Fruit fly (Drosophila melanogaster): ENCODE data around the gene CG9259.

The CG9259 gene

DNA sequence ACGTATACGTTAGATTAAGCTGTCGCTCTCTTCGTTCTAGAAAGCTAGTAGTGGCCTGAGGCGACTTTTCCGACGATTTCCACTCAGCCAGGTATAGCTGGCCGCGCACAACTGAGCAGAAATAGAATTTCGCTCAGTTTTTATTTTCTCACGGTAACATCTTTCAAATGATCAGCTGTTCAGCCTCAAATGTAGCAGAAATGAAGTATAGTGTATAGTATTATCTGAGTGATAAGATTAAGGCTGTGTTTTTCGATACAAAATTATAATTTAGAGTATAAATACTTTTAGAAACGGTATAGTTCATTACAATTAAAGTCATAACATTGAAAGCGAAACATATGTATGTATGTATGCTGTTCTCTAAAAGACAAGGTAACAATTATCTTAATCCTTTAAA, 2.8 kb upstream of the CG9259 start, which contains the start of gene CG33509:
CG33509 (minus strand) TSS at position 101 of the 400 bp plus-strand sequence.
- no peak for TF ChIP-seq CG1620 (GFP tag; optimal IDR thresholded peaks at IDR 0.05)
- no peak for TF ChIP-seq CG5204 (GFP tag; optimal IDR thresholded peaks at IDR 0.05)
- no peak for TF ChIP-seq CG7045 (GFP tag; optimal IDR thresholded peaks at IDR 0.05)
- TF ChIP-seq CG11617 (GFP tag; optimal IDR thresholded peaks at IDR 0.05): no peak
- TF ChIP-seq Clk (GFP tag; optimal IDR thresholded peaks at IDR 0.05): no peak
- no peak for TF ChIP-seq cnc (optimal IDR thresholded peaks at IDR 0.05)
- TF ChIP-seq tj (GFP tag; optimal IDR thresholded peaks at IDR 0.05): no peak
- no peak for TF ChIP-seq pad (GFP tag; optimal IDR thresholded peaks at IDR 0.05)
- TF ChIP-seq toe (GFP tag; optimal IDR thresholded peaks at IDR 0.05): no peak
- TF ChIP-seq cic (GFP tag; optimal IDR thresholded peaks at IDR 0.05): no peak
- TF ChIP-seq CG33017 (tag; optimal IDR thresholded peaks at IDR 0.05): no peak
- TF ChIP-seq Mnt (GFP tag; optimal IDR thresholded peaks at IDR 0.05): no peak
- no peak for TF ChIP-seq CG7101 (tag; optimal IDR thresholded peaks at IDR 0.05)
- TF ChIP-seq kay (GFP tag; ENCODE audit: borderline replicate concordance): no peak
- no peak for TF ChIP-seq CG14711 (tag; optimal IDR thresholded peaks at IDR 0.05)
- TF ChIP-seq Hr96 (GFP tag; optimal IDR thresholded peaks at IDR 0.05): no peak
- no peak for TF ChIP-seq Crg-1 (GFP tag; optimal IDR thresholded peaks at IDR 0.05)

DNA sequence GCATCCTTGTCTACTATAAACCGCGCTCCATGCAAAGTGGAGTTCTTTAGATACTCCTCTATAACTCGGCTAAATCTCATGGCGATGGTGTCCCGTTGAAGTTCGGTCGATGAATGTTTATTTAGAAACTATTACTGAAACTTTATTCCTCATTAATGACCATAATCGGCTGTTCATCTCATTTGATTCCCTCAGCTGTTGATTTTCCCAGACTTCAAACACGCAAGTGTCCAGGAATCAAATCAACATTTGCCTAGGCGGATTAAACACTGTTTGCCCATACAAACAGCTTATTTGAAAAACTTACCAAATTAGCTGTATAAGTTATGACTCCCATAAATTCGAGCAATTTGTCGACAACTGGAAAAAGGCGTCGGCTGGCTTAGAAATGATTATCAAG, 524 bp upstream of the CG9259 start, which contains the start of gene ppk13:
ppk13 (minus strand) TSS at position 101 of the 400 bp plus-strand sequence.
- TF ChIP-seq kay (GFP tag; ENCODE audit: borderline replicate concordance): peak; percentile 15
- no peak for TF ChIP-seq Clk (GFP tag; optimal IDR thresholded peaks at IDR 0.05)
- no peak for TF ChIP-seq toe (GFP tag; optimal IDR thresholded peaks at IDR 0.05)
- TF ChIP-seq CG12768 (GFP tag; optimal IDR thresholded peaks at IDR 0.05): no peak
- TF ChIP-seq CG33017 (tag; optimal IDR thresholded peaks at IDR 0.05): no peak

DNA sequence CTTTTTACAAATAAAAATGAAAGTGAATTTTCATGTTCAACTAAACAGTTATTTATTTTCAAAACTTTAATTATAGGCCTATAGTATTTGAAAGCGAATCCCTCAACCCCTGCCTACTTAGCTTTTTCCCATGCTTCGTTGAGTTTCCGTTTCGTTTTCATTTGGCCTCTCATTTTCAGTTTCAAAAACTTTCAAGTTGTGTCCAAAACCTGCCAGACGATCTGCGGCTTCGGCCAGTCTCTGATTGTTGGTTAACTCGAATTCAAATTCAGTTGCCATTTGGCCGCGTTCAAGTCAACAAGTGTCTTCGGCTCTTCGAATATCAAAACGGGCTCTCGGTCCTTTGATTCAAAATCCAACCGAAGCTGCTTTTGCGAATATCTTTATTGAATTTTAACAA, 1.8 kb downstream of the CG9259 start, which contains the start of gene CG14397:
CG14397 (plus strand) TSS at position 270 of the 400 bp plus-strand sequence.
- TF ChIP-seq kay (GFP tag; ENCODE audit: borderline replicate concordance): no peak
- TF ChIP-seq cic (GFP tag; optimal IDR thresholded peaks at IDR 0.05): no peak
- no peak for TF ChIP-seq pad (GFP tag; optimal IDR thresholded peaks at IDR 0.05)
- TF ChIP-seq Crg-1 (GFP tag; optimal IDR thresholded peaks at IDR 0.05): no peak
- TF ChIP-seq CG12768 (GFP tag; optimal IDR thresholded peaks at IDR 0.05): no peak
- no peak for TF ChIP-seq CG14711 (tag; optimal IDR thresholded peaks at IDR 0.05)
- TF ChIP-seq toe (GFP tag; optimal IDR thresholded peaks at IDR 0.05): no peak

DNA sequence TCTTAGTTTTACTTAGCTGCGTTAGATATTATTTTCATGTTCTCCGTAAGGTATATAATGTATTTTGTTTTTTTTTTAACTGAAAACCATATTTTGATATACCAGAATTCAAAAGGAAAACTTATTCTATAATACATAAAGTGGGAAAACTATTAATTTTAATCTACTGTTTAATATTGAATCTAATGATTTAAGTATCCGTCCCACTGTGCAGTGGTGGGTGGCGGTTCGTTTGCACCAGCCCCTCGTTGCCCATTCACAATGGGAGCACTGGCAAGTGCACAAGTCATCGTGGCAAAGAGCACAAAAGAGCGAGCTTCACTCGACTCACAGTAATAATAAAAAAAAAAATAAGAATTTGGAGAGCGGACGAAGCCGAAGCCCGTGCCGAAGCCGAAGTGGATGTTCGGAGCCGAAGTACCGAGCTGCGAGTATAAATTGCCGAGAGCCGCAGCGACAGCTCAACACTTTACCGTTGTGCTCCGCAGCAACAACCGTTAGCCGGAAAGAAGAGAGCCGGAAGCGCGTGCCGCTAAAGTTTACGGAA, 7.3 kb downstream of the CG9259 start, which contains the start of gene CG34136:
CG34136 (plus strand) TSS at position 475 of the 547 bp plus-strand sequence.
- TF ChIP-seq CG14711 (tag; optimal IDR thresholded peaks at IDR 0.05) (no peak), bab1 (GFP tag; optimal IDR thresholded peaks at IDR 0.05) (peak; percentile 5), CG11617 (GFP tag; optimal IDR thresholded peaks at IDR 0.05) (no peak), CG7101 (tag; optimal IDR thresholded peaks at IDR 0.05) (no peak), tj (GFP tag; optimal IDR thresholded peaks at IDR 0.05) (peak; percentile 4), CG1620 (GFP tag; optimal IDR thresholded peaks at IDR 0.05) (no peak), Mnt (GFP tag; optimal IDR thresholded peaks at IDR 0.05) (peak; percentile 35), CG7045 (GFP tag; optimal IDR thresholded peaks at IDR 0.05) (no peak), ovo (GFP tag; optimal IDR thresholded peaks at IDR 0.05) (peak; percentile 44), CG5204 (GFP tag; optimal IDR thresholded peaks at IDR 0.05) (peak; percentile 15), toe (GFP tag; optimal IDR thresholded peaks at IDR 0.05) (peak; percentile 17), Crg-1 (GFP tag; optimal IDR thresholded peaks at IDR 0.05) (no peak), Hr96 (GFP tag; optimal IDR thresholded peaks at IDR 0.05) (peak; percentile 16), Clk (GFP tag; optimal IDR thresholded peaks at IDR 0.05) (no peak), CG12768 (GFP tag; optimal IDR thresholded peaks at IDR 0.05) (peak; percentile 8), pad (GFP tag; optimal IDR thresholded peaks at IDR 0.05) (peak; percentile 36), cic (GFP tag; optimal IDR thresholded peaks at IDR 0.05) (no peak), kay (GFP tag; ENCODE audit: borderline replicate concordance) (no peak), cnc (optimal IDR thresholded peaks at IDR 0.05) (no peak), CG33017 (tag; optimal IDR thresholded peaks at IDR 0.05) (no peak)

DNA sequence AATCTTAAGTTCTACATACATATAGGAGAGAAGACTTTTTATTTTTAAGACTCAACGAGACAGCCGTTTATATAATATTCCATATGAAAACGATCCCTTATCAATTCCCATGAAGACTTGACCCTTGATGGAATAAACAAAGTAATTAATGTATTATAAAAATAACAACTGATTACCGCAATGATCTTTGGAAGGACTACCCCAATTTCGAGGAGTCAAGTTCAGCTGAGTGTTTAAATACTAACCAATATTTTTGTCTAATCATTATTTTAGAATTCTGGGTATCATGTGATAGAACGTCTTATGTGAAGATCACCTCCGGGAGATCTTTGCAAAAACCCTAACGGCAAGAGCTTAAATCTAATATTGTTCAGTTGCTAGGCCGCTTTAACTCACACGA, 8.7 kb downstream of the CG9259 start:
- no peak for TF ChIP-seq toe (GFP tag; optimal IDR thresholded peaks at IDR 0.05)
- TF ChIP-seq CG7101 (tag; optimal IDR thresholded peaks at IDR 0.05): no peak
- no peak for TF ChIP-seq Hr96 (GFP tag; optimal IDR thresholded peaks at IDR 0.05)
- no peak for TF ChIP-seq CG7045 (GFP tag; optimal IDR thresholded peaks at IDR 0.05)
- no peak for TF ChIP-seq Mnt (GFP tag; optimal IDR thresholded peaks at IDR 0.05)
- no peak for TF ChIP-seq Clk (GFP tag; optimal IDR thresholded peaks at IDR 0.05)
- no peak for TF ChIP-seq cnc (optimal IDR thresholded peaks at IDR 0.05)
- TF ChIP-seq CG1620 (GFP tag; optimal IDR thresholded peaks at IDR 0.05): no peak
- TF ChIP-seq CG14711 (tag; optimal IDR thresholded peaks at IDR 0.05): no peak
- no peak for TF ChIP-seq tj (GFP tag; optimal IDR thresholded peaks at IDR 0.05)
- no peak for TF ChIP-seq ovo (GFP tag; optimal IDR thresholded peaks at IDR 0.05)

DNA sequence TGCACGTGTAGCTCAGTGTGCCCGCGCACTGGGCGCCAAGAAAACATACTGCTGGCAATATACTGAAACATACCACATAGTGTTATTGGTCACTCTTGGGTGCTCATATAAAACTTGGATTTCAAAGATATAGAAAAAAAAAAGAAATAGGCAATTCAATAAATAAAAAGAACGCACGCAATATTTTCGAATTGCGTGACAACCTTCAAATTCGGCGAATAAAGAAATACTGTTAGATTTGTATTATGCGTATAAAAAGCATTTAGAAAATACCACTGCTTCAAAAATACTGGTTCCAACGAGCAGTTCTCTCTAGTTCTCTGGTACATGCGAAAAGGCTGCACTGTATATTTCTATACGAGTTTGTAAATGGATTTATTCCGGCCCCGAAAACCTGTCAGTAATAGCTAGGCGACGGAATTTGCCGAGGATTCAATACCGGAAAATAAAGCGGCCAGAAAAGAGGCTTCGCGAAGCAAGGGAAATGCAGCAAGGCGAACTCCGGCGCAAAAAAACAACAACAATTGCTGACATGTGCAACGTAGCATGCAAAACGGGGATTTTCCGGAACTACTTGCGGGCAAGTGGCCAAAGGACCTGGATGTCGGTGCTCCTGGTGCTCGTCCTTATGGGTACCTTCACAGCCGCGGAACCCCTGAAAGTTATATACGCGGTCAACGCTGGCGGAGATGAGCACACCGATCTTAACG, 13.4 kb downstream of the CG9259 start, which contains the start of gene CG9257:
CG9257 (plus strand) TSS at position 345 of the 710 bp plus-strand sequence.
- no peak for TF ChIP-seq toe (GFP tag; optimal IDR thresholded peaks at IDR 0.05)
- peak; percentile 17 for TF ChIP-seq CG11617 (GFP tag; optimal IDR thresholded peaks at IDR 0.05)
- peak; percentile 33 for TF ChIP-seq CG5204 (GFP tag; optimal IDR thresholded peaks at IDR 0.05)
- TF ChIP-seq Mnt (GFP tag; optimal IDR thresholded peaks at IDR 0.05): peak; percentile 99
- TF ChIP-seq CG7101 (tag; optimal IDR thresholded peaks at IDR 0.05): peak; percentile 10
- TF ChIP-seq Clk (GFP tag; optimal IDR thresholded peaks at IDR 0.05): no peak
- TF ChIP-seq CG7045 (GFP tag; optimal IDR thresholded peaks at IDR 0.05): no peak
- no peak for TF ChIP-seq cnc (optimal IDR thresholded peaks at IDR 0.05)
- TF ChIP-seq bab1 (GFP tag; optimal IDR thresholded peaks at IDR 0.05): no peak
- TF ChIP-seq ovo (GFP tag; optimal IDR thresholded peaks at IDR 0.05): no peak

Data from whole organism, adult.